Worm (Caenorhabditis elegans): ENCODE results near the gene C54E10.3.

DNA sequence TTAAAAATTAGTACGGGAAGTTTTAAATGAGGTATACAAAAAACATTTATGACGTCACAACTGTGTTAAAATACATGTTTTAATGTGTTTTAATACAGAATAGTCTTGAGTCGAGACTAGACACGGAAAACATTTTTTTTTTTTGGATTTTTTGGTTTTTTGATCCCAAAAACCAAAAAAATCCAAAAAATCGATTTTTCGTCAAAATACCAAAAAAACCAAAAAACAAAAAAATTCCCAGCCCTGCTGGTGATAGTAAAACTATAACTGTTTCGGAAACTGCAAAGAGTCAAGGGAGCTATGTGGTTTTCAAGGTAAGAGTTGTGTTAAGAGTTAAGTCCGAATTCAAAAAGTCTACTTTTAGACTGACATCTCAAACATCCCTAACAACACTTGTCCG lies 49.7 kb upstream of the C54E10.3 start, which contains the start of gene F11D11.4:
- TF ChIP-seq pqm-1 (tag; optimal IDR thresholded peaks at IDR 0.05) (no peak), ceh-19 (GFP tag; optimal IDR thresholded peaks at IDR 0.05) (no peak), fkh-10 (GFP tag; optimal IDR thresholded peaks at IDR 0.05) (no peak), madf-2 (tag; optimal IDR thresholded peaks at IDR 0.05) (no peak), hlh-30 (tag; optimal IDR thresholded peaks at IDR 0.05; ENCODE audit: insufficient read depth) (no peak), F13H6.1 (tag; optimal IDR thresholded peaks at IDR 0.05) (no peak), rnt-1 (tag; optimal IDR thresholded peaks at IDR 0.05) (no peak), nfya-1 (tag; optimal IDR thresholded peaks at IDR 0.05) (no peak), fax-1 (tag; optimal IDR thresholded peaks at IDR 0.05) (no peak), ztf-16 (tag; optimal IDR thresholded peaks at IDR 0.05) (no peak), pha-4 (tag; optimal IDR thresholded peaks at IDR 0.05) (no peak)

Measured in whole organism, late embryonic.